Fruit fly (Drosophila melanogaster) whole organism, embryonic: ENCODE data around the gene Tgt.

ENCODE experiments used
- Adf1 ChIP-seq: fragments of 200-800 bp; sonication (Bioruptor generic); IDR thresholded peaks from 2 replicates; pipeline ENCODE4 v1.3.6; 2022; ENCODE audit warnings: missing biosample characterization, missing genetic modification characterization
- Aef1 ChIP-seq: fragments of 200-800 bp; sonication (Bioruptor generic); IDR thresholded peaks from 3 replicates; pipeline ENCODE4 v1.3.6; 2022; ENCODE audit warnings: missing biosample characterization, missing genetic modification characterization
- Atf-2 ChIP-seq: fragments of 200-800 bp; sonication (Bioruptor generic); optimal IDR thresholded peaks from 2 replicates; lab custom pipeline; 2016; ENCODE audit warnings: missing biosample characterization, missing genetic modification characterization
- BEAF-32 ChIP-seq: fragments of 200-800 bp; sonication (Bioruptor generic); optimal IDR thresholded peaks from 3 replicates; lab custom pipeline; 2017; ENCODE audit warnings: missing biosample characterization, missing genetic modification characterization, mild to moderate bottlenecking, moderate library complexity, missing genetic modification reagents
- Bdp1 ChIP-seq: fragments of 200-800 bp; sonication (Bioruptor generic); optimal IDR thresholded peaks from 3 replicates; lab custom pipeline; 2016; ENCODE audit warnings: missing biosample characterization, missing genetic modification characterization
- CG10147 ChIP-seq: fragments of 200-800 bp; sonication (Bioruptor generic); optimal IDR thresholded peaks from 2 replicates; lab custom pipeline; 2019; ENCODE audit warnings: missing biosample characterization, mild to moderate bottlenecking, missing genetic modification characterization, moderate library complexity
- CG10209 ChIP-seq: fragments of 200-800 bp; sonication (Bioruptor generic); optimal IDR thresholded peaks from 3 replicates; lab custom pipeline; 2017; ENCODE audit warnings: missing biosample characterization, mild to moderate bottlenecking, missing genetic modification characterization, missing genetic modification reagents
- CG10366 ChIP-seq: fragments of 200-800 bp; sonication (Bioruptor generic); IDR thresholded peaks from 2 replicates; pipeline ENCODE4 v1.3.6; 2022; ENCODE audit warnings: missing biosample characterization, missing genetic modification characterization
- CG11085 ChIP-seq: fragments of 200-800 bp; sonication (Bioruptor generic); IDR thresholded peaks from 2 replicates; pipeline ENCODE4 v1.3.6; 2022; ENCODE audit warnings: missing biosample characterization, missing genetic modification characterization
- CG11504 ChIP-seq: fragments of 200-800 bp; sonication (Bioruptor generic); optimal IDR thresholded peaks from 3 replicates; lab custom pipeline; 2019; ENCODE audit warnings: missing biosample characterization, mild to moderate bottlenecking, missing genetic modification characterization, moderate library complexity
- CG12659 ChIP-seq: fragments of 200-800 bp; sonication (Bioruptor generic); optimal IDR thresholded peaks from 3 replicates; lab custom pipeline; 2017; ENCODE audit warnings: mild to moderate bottlenecking, missing biosample characterization, missing genetic modification reagents, missing genetic modification characterization
- CG12744 ChIP-seq: fragments of 200-800 bp; sonication (Bioruptor generic); optimal IDR thresholded peaks from 2 replicates; lab custom pipeline; 2016; ENCODE audit warnings: missing biosample characterization, missing genetic modification characterization
- CG12942 ChIP-seq: fragments of 200-800 bp; sonication (Bioruptor generic); optimal IDR thresholded peaks from 3 replicates; lab custom pipeline; 2016; ENCODE audit warnings: missing biosample characterization, missing genetic modification characterization
- CG13894 ChIP-seq: fragments of 200-800 bp; sonication (Bioruptor generic); optimal IDR thresholded peaks from 3 replicates; lab custom pipeline; 2018; ENCODE audit warnings: missing biosample characterization, mild to moderate bottlenecking, missing genetic modification characterization, moderate library complexity
- CG14441 ChIP-seq: fragments of 200-800 bp; sonication (Bioruptor generic); IDR thresholded peaks from 2 replicates; pipeline ENCODE4 v1.3.6; 2022; ENCODE audit warnings: missing biosample characterization, missing genetic modification characterization
- CG16813 ChIP-seq: fragments of 200-800 bp; sonication (Bioruptor generic); IDR thresholded peaks from 3 replicates; pipeline ENCODE4 v1.3.6; 2022; ENCODE audit warnings: missing biosample characterization, missing genetic modification characterization; ENCODE audit not compliant: partially characterized antibody
- CG16863 ChIP-seq: fragments of 200-800 bp; sonication (Bioruptor generic); optimal IDR thresholded peaks from 3 replicates; lab custom pipeline; 2016; ENCODE audit warnings: missing biosample characterization, missing genetic modification characterization
- CG18764 ChIP-seq: fragments of 200-800 bp; sonication (Bioruptor generic); optimal IDR thresholded peaks from 3 replicates; lab custom pipeline; 2016; ENCODE audit warnings: missing biosample characterization, missing genetic modification characterization
- CG2129 ChIP-seq: fragments of 200-800 bp; sonication (Bioruptor generic); IDR thresholded peaks from 2 replicates; pipeline ENCODE4 v1.3.6; 2022; ENCODE audit warnings: missing biosample characterization, missing genetic modification characterization; ENCODE audit not compliant: partially characterized antibody
- CG2202 ChIP-seq: fragments of 200-800 bp; sonication (Bioruptor generic); optimal IDR thresholded peaks from 2 replicates; lab custom pipeline; 2018; ENCODE audit warnings: missing biosample characterization, mild to moderate bottlenecking, missing genetic modification characterization
- CG2875 ChIP-seq: fragments of 200-800 bp; sonication (Bioruptor generic); optimal IDR thresholded peaks from 2 replicates; lab custom pipeline; 2017; ENCODE audit warnings: missing biosample characterization, mild to moderate bottlenecking, missing genetic modification characterization, missing genetic modification reagents
- CG34376 ChIP-seq: fragments of 200-800 bp; sonication (Bioruptor generic); optimal IDR thresholded peaks from 2 replicates; lab custom pipeline; 2018; ENCODE audit warnings: missing biosample characterization, mild to moderate bottlenecking, missing genetic modification characterization
- CG3726 ChIP-seq: fragments of 200-800 bp; sonication (Bioruptor generic); IDR thresholded peaks from 3 replicates; pipeline ENCODE4, ENCODE4 v1.3.6; 2022; ENCODE audit warnings: missing biosample characterization, missing genetic modification characterization
- CG4282 ChIP-seq: fragments of 200-800 bp; sonication (Bioruptor generic); optimal IDR thresholded peaks from 2 replicates; lab custom pipeline; 2016; ENCODE audit warnings: missing biosample characterization, missing genetic modification characterization
- CG4360 ChIP-seq: fragments of 200-800 bp; sonication (Bioruptor generic); IDR thresholded peaks from 2 replicates; pipeline ENCODE4 v1.3.6; 2022; ENCODE audit warnings: missing biosample characterization, missing genetic modification characterization
- CG6254 ChIP-seq: fragments of 200-800 bp; sonication (Bioruptor generic); optimal IDR thresholded peaks from 3 replicates; lab custom pipeline; 2017; ENCODE audit warnings: mild to moderate bottlenecking, missing biosample characterization, missing genetic modification reagents, missing genetic modification characterization
- CG6272 ChIP-seq: fragments of 200-800 bp; sonication (Bioruptor generic); IDR thresholded peaks from 2 replicates; pipeline ENCODE4 v1.3.6; 2022; ENCODE audit warnings: missing biosample characterization, missing genetic modification characterization
- CG6689 ChIP-seq: fragments of 200-800 bp; sonication (Bioruptor generic); IDR thresholded peaks from 2 replicates; pipeline ENCODE4 v1.3.6; 2022; ENCODE audit warnings: missing biosample characterization, missing genetic modification characterization
- CG7271 ChIP-seq: fragments of 200-800 bp; sonication (Bioruptor generic); optimal IDR thresholded peaks from 2 replicates; lab custom pipeline; 2018; ENCODE audit warnings: missing biosample characterization, mild to moderate bottlenecking, missing genetic modification characterization, moderate library complexity
- CG8089 ChIP-seq: fragments of 200-800 bp; sonication (Bioruptor generic); optimal IDR thresholded peaks from 3 replicates; lab custom pipeline; 2016; ENCODE audit warnings: missing biosample characterization, missing genetic modification characterization
- CG8924 ChIP-seq: fragments of 200-800 bp; optimal IDR thresholded peaks from 3 replicates; lab custom pipeline; 2019; ENCODE audit warnings: missing biosample characterization, mild to moderate bottlenecking, missing genetic modification characterization, moderate library complexity
- Dad ChIP-seq: fragments of 200-800 bp; sonication (Bioruptor generic); optimal IDR thresholded peaks from 3 replicates; lab custom pipeline; 2016; ENCODE audit warnings: missing biosample characterization, missing genetic modification characterization
- Fer3 ChIP-seq: fragments of 200-800 bp; sonication (Bioruptor generic); optimal IDR thresholded peaks from 2 replicates; lab custom pipeline; 2018; ENCODE audit warnings: missing biosample characterization, mild to moderate bottlenecking, missing genetic modification characterization, moderate library complexity
- Hmr ChIP-seq: fragments of 200-800 bp; sonication (Bioruptor generic); optimal IDR thresholded peaks from 3 replicates; lab custom pipeline; 2017; ENCODE audit warnings: mild to moderate bottlenecking, missing biosample characterization, missing genetic modification reagents, missing genetic modification characterization
- Jarid2 ChIP-seq: fragments of 200-800 bp; sonication (Bioruptor generic); optimal IDR thresholded peaks from 3 replicates; lab custom pipeline; 2017; ENCODE audit warnings: mild to moderate bottlenecking, missing biosample characterization, missing genetic modification reagents, missing genetic modification characterization
- MESR4 ChIP-seq: fragments of 200-800 bp; sonication (Bioruptor generic); optimal IDR thresholded peaks from 2 replicates; lab custom pipeline; 2018; ENCODE audit warnings: missing biosample characterization, mild to moderate bottlenecking, missing genetic modification characterization, moderate library complexity
- Max ChIP-seq: fragments of 200-800 bp; sonication (Bioruptor generic); optimal IDR thresholded peaks from 2 replicates; lab custom pipeline; 2016; ENCODE audit warnings: missing biosample characterization, mild to moderate bottlenecking, missing genetic modification characterization
- NfI ChIP-seq: fragments of 200-800 bp; sonication (Bioruptor generic); optimal IDR thresholded peaks from 3 replicates; lab custom pipeline; 2018; ENCODE audit warnings: missing biosample characterization, mild to moderate bottlenecking, missing genetic modification characterization, moderate library complexity
- PHDP ChIP-seq: fragments of 200-800 bp; sonication (Bioruptor generic); optimal IDR thresholded peaks from 3 replicates; lab custom pipeline; 2018; ENCODE audit warnings: missing biosample characterization, mild to moderate bottlenecking, missing genetic modification characterization, moderate library complexity
- cas ChIP-seq: fragments of 200-800 bp; sonication (Bioruptor generic); IDR thresholded peaks from 2 replicates; pipeline ENCODE4 v1.3.6; 2022; ENCODE audit warnings: missing biosample characterization, missing genetic modification characterization
- cato ChIP-seq: fragments of 200-800 bp; sonication (Bioruptor generic); optimal IDR thresholded peaks from 2 replicates; lab custom pipeline; 2016; ENCODE audit warnings: missing biosample characterization, missing genetic modification characterization, borderline replicate concordance
- crc ChIP-seq: fragments of 200-800 bp; sonication (Bioruptor generic); optimal IDR thresholded peaks from 2 replicates; lab custom pipeline; 2016; ENCODE audit warnings: missing biosample characterization, missing genetic modification characterization
- crp ChIP-seq, 2 experiments: fragments of 200-800 bp; sonication (Bioruptor generic); optimal IDR thresholded peaks; 2 replicates in 1 of 2; 3 replicates in 1 of 2; lab custom pipeline; 2017; ENCODE audit warnings: missing biosample characterization in 2 of 2, missing genetic modification characterization in 2 of 2, mild to moderate bottlenecking in 1 of 2, moderate library complexity in 1 of 2
- disco-r ChIP-seq: fragments of 200-800 bp; sonication (Bioruptor generic); optimal IDR thresholded peaks from 2 replicates; lab custom pipeline; 2016; ENCODE audit warnings: missing biosample characterization, missing genetic modification characterization
- hb ChIP-seq: fragments of 200-800 bp; sonication (Bioruptor generic); IDR thresholded peaks from 3 replicates; pipeline ENCODE4 v1.3.6; 2022; ENCODE audit warnings: missing biosample characterization, missing genetic modification characterization; ENCODE audit not compliant: partially characterized antibody
- lola ChIP-seq, 3 experiments: fragments of >200 bp in 2 of 3; fragments of 200-800 bp in 1 of 3; sonication (Bioruptor generic) in 1 of 3; optimal IDR thresholded peaks; 2 replicates each; lab custom pipeline; 2017 to 2019; ENCODE audit warnings: missing biosample characterization in 3 of 3, missing genetic modification characterization in 3 of 3, mild to moderate bottlenecking in 1 of 3, moderate library complexity in 1 of 3
- slp2 ChIP-seq: fragments of 200-800 bp; sonication (Bioruptor generic); optimal IDR thresholded peaks from 2 replicates; lab custom pipeline; 2016; ENCODE audit warnings: missing biosample characterization, missing genetic modification characterization
- sna ChIP-seq: fragments of 200-800 bp; sonication (Bioruptor generic); IDR thresholded peaks from 2 replicates; pipeline ENCODE4 v1.3.6; 2022; ENCODE audit warnings: missing biosample characterization, missing genetic modification characterization; ENCODE audit not compliant: partially characterized antibody

Tgt gene

dm6 chr2L:1169867-1170415 lies 13.9 kb upstream of the Tgt start, which contains the start of the genes CG31922 and Plap (continued):
- TF ChIP-seq cato (GFP tag; lab: Kevin White, UChicago) (peak; percentile 52), CG10209 (GFP tag; lab: Kevin White, UChicago) (peak; percentile 51), BEAF-32 (GFP tag; lab: Kevin White, UChicago) (peak; percentile 97), CG2202 (tag; lab: Kevin White, UChicago) (peak; percentile 9), CG34376 (GFP tag; lab: Kevin White, UChicago) (peak; percentile 77), Jarid2 (no peak), cas (GFP tag; lab: Robert Waterston, UW) (no peak), CG3726 (GFP tag; lab: Robert Waterston, UW) (no peak), Aef1 (GFP tag; lab: Robert Waterston, UW) (peak; percentile 60; the same call in 2 of the 3 replicates), CG12744 (GFP tag; lab: Kevin White, UChicago) (peak; percentile 67), CG6254 (GFP tag; lab: Kevin White, UChicago) (no peak), sna (GFP tag; lab: Robert Waterston, UW) (peak; percentile 90), crp (GFP tag; optimal IDR thresholded peaks at IDR 0.05; lab: Kevin White, UChicago) (peak in 1 of 2 experiments; percentile 33), slp2 (GFP tag; lab: Kevin White, UChicago) (peak; percentile 45), CG2875 (GFP tag; lab: Kevin White, UChicago) (no peak), PHDP (tag; lab: Kevin White, UChicago) (peak; percentile 64), hb (peak; percentile 88), CG6272 (GFP tag; lab: Robert Waterston, UW) (peak; percentile 70), CG12942 (GFP tag; lab: Kevin White, UChicago) (peak; percentile 60), Adf1 (no peak), CG11504 (tag; lab: Kevin White, UChicago) (no peak), CG6689 (GFP tag; lab: Robert Waterston, UW) (0 out of 2 replicates have a peak, but pooled peaks have one; percentile 37), CG10366 (peak; percentile 38), Fer3 (peak; percentile 58), CG8089 (GFP tag; lab: Kevin White, UChicago) (no peak), CG11085 (0 out of 2 replicates have a peak, but pooled peaks have one; percentile 17), lola (GFP tag; optimal IDR thresholded peaks at IDR 0.05; lab: Kevin White, UChicago) (peak in 1 of 3 experiments; percentile 67), CG18764 (peak; percentile 66), CG8924 (tag; lab: Kevin White, UChicago) (peak; percentile 68), Max (GFP tag; lab: Kevin White, UChicago) (peak; percentile 76), Hmr (GFP tag; lab: Kevin White, UChicago) (no peak), CG7271 (no peak), Bdp1 (GFP tag; lab: Kevin White, UChicago) (peak; percentile 64), disco-r (GFP tag; lab: Kevin White, UChicago) (peak; percentile 31), CG4360 (no peak), Atf-2 (GFP tag; lab: Kevin White, UChicago) (peak; percentile 32), CG13894 (tag; lab: Kevin White, UChicago) (no peak), CG16863 (GFP tag; lab: Kevin White, UChicago) (peak; percentile 63), CG12659 (GFP tag; lab: Kevin White, UChicago) (peak; percentile 82), MESR4 (GFP tag; lab: Kevin White, UChicago) (peak; percentile 18), crc (GFP tag; lab: Kevin White, UChicago) (peak; percentile 32), Dad (GFP tag; lab: Kevin White, UChicago) (peak; percentile 60), CG4282 (GFP tag; lab: Kevin White, UChicago) (peak; percentile 17), CG14441 (GFP tag; lab: Robert Waterston, UW) (peak; percentile 50; the same call in 1 of the 2 replicates), NfI (GFP tag; lab: Kevin White, UChicago) (peak; percentile 75), CG2129 (GFP tag; lab: Robert Waterston, UW) (peak; percentile 91), CG10147 (GFP tag; lab: Kevin White, UChicago) (peak; percentile 76), CG16813 (GFP tag; lab: Robert Waterston, UW) (peak; percentile 94)
